Fruit fly (Drosophila melanogaster) whole organism: ENCODE results near the gene Seipin.

ENCODE experiments used
- CG8478 ChIP-seq: fragments of >200 bp; optimal IDR thresholded peaks from 2 replicates; lab custom pipeline; 2018; ENCODE audit warnings: inconsistent platforms
- Dll ChIP-seq: fragments of >200 bp; optimal IDR thresholded peaks from 2 replicates; lab custom pipeline; 2017
- EcR ChIP-seq, 2 experiments: fragments of >200 bp; optimal IDR thresholded peaks; 2 replicates each; lab custom pipeline; 2017; ENCODE audit warnings: missing biosample characterization in 2 of 2, missing genetic modification characterization in 2 of 2, missing genetic modification reagents in 2 of 2
- pan ChIP-seq: fragments of >200 bp; optimal IDR thresholded peaks from 2 replicates; lab custom pipeline; 2017
- psq ChIP-seq: fragments of >200 bp; optimal IDR thresholded peaks from 2 replicates; lab custom pipeline; 2017
- usp ChIP-seq: fragments of >200 bp; optimal IDR thresholded peaks from 2 replicates; lab custom pipeline; 2017; ENCODE audit warnings: missing biosample characterization, missing genetic modification characterization, mixed read lengths

dm6 chrX:2585055-2585715 lies 34.4 kb upstream of the Seipin start, which contains the start of gene CG13760:
- TF ChIP-seq usp (GFP tag; lab: Kevin White, UChicago) (no peak), Dll (lab: Kevin White, UChicago) (no peak), psq (no peak), CG8478 (lab: Kevin White, UChicago) (no peak), pan (lab: Kevin White, UChicago) (no peak), EcR (GFP tag; optimal IDR thresholded peaks at IDR 0.05; lab: Kevin White, UChicago) (no peak)
